Worm (Caenorhabditis elegans) whole organism, early embryonic: ENCODE measurements around the gene srab-23.

Source experiments
- B0310.2 ChIP-seq: sonication (generic microtip); optimal IDR thresholded peaks from 2 replicates; lab custom pipeline; 2016; ENCODE audit warnings: mild to moderate bottlenecking, missing genetic modification characterization, missing compliant biosample characterization
- F13C5.2 ChIP-seq: sonication (generic microtip); optimal IDR thresholded peaks from 2 replicates; lab custom pipeline; 2017; ENCODE audit warnings: mild to moderate bottlenecking, missing genetic modification characterization, inconsistent platforms, missing compliant biosample characterization
- ama-1 ChIP-seq: fragments of 150-350 bp; optimal IDR thresholded peaks from 2 replicates; lab custom pipeline; 2014
- ceh-36 ChIP-seq: sonication (generic microtip); optimal IDR thresholded peaks from 2 replicates; lab custom pipeline; 2016; ENCODE audit warnings: missing genetic modification characterization, inconsistent platforms, missing compliant biosample characterization
- ets-7 ChIP-seq: sonication (generic microtip); optimal IDR thresholded peaks from 2 replicates; lab custom pipeline; 2016; ENCODE audit warnings: missing genotype, missing genetic modification characterization, missing compliant biosample characterization
- flt-1 ChIP-seq: fragments of 200-800 bp; sonication (Bioruptor generic); IDR thresholded peaks from 2 replicates; pipeline ENCODE4 v1.3.6; 2022; ENCODE audit warnings: missing genetic modification characterization, missing compliant biosample characterization
- hnd-1 ChIP-seq: sonication (generic microtip); optimal IDR thresholded peaks from 2 replicates; lab custom pipeline; 2016; ENCODE audit warnings: missing genetic modification characterization, missing compliant biosample characterization
- scrt-1 ChIP-seq: fragments of 200-800 bp; sonication (Bioruptor generic); IDR thresholded peaks from 2 replicates; pipeline ENCODE4 v1.3.6; 2022; ENCODE audit warnings: missing genetic modification characterization, missing compliant biosample characterization
- sea-1 ChIP-seq: fragments of 200-800 bp; sonication (Bioruptor generic); conservative IDR thresholded peaks from 2 replicates; pipeline ENCODE4 v1.3.6; 2022; ENCODE audit warnings: missing genetic modification characterization, missing compliant biosample characterization
- tbx-11 ChIP-seq: fragments of 200-800 bp; sonication (Bioruptor generic); IDR thresholded peaks from 2 replicates; pipeline ENCODE4 v1.3.6; 2022; ENCODE audit warnings: missing genetic modification characterization, missing compliant biosample characterization
- tbx-37 ChIP-seq: fragments of 200-800 bp; sonication (Bioruptor generic); conservative IDR thresholded peaks from 2 replicates; pipeline ENCODE4 v1.3.6; 2022; ENCODE audit warnings: missing genetic modification reagents, missing genetic modification characterization, missing compliant biosample characterization

- TF ChIP-seq ama-1 (no peak), tbx-37 (no peak), ets-7 (tag; lab: Kevin White, UChicago) (no peak), F13C5.2 (tag; lab: Kevin White, UChicago) (no peak), flt-1 (GFP tag; lab: Robert Waterston, UW) (no peak), hnd-1 (no peak), scrt-1 (GFP tag; lab: Robert Waterston, UW) (no peak), ceh-36 (tag; lab: Kevin White, UChicago) (no peak), B0310.2 (tag; lab: Kevin White, UChicago) (no peak), sea-1 (no peak), tbx-11 (GFP tag; lab: Robert Waterston, UW) (no peak)
These were observed 18.1 kb upstream of the srab-23 start, which contains the start of gene comt-5 for ce11 chrV:2053509-2053908.
